Worm (Caenorhabditis elegans): ENCODE data around the gene twk-36.

- TF ChIP-seq tbx-2 (tag; optimal IDR thresholded peaks at IDR 0.05) = no peak
- no peak for TF ChIP-seq F13H6.1 (tag; optimal IDR thresholded peaks at IDR 0.05)
- TF ChIP-seq dmd-4 (tag; optimal IDR thresholded peaks at IDR 0.05; ENCODE audit: borderline replicate concordance) = no peak
- peak; percentile 83 for TF ChIP-seq elt-2 (tag; optimal IDR thresholded peaks at IDR 0.05)
- TF ChIP-seq nfya-1 (tag; optimal IDR thresholded peaks at IDR 0.05) = no peak
- TF ChIP-seq C38D4.7 (GFP tag; optimal IDR thresholded peaks at IDR 0.05) = no peak
Observed at ce11 chrV:17721709-17722108, 25.1 kb downstream of the twk-36 start.

Data from whole organism, late embryonic.